ENCODE assay signal across 1 fruit fly cellular context in genomic region chr2L:19138361-19139041, dm6.
A peak's percentile ranks its signal among the peaks of the same experiment; 100 is the strongest.
TF ChIP-seq lines count a peak whose summit lies in the region.

No protein-coding gene starts in this region.

TF ChIP-seq in whole organism, embryonic, 481 proteins besides CTCF, POLR2A, EP300 and RAD21 (continued from another document):
- no peak for TF ChIP-seq CG3407 (GFP tag; optimal IDR thresholded peaks at IDR 0.05; lab: Kevin White, UChicago)
- peak; percentile 43 for TF ChIP-seq CG10979 (tag; optimal IDR thresholded peaks at IDR 0.05; lab: Kevin White, UChicago)
- TF ChIP-seq CG10565 (GFP tag; optimal IDR thresholded peaks at IDR 0.05; lab: Kevin White, UChicago): no peak
- no peak for TF ChIP-seq bcd (GFP tag; optimal IDR thresholded peaks at IDR 0.05; lab: Kevin White, UChicago)
- no peak for TF ChIP-seq CG11560 (tag; IDR thresholded peaks at IDR 0.05; lab: Robert Waterston, UW)
- TF ChIP-seq CHES-1-like (GFP tag; optimal IDR thresholded peaks at IDR 0.05; lab: Kevin White, UChicago): no peak
- no peak for TF ChIP-seq tgo (GFP tag; IDR thresholded peaks at IDR 0.05; lab: Robert Waterston, UW)
- no peak for TF ChIP-seq dmrt11E (tag; optimal IDR thresholded peaks at IDR 0.05; lab: Kevin White, UChicago)
- no peak for TF ChIP-seq sima (GFP tag; optimal IDR thresholded peaks at IDR 0.05; lab: Kevin White, UChicago)
- no peak for TF ChIP-seq CG6854 (GFP tag; optimal IDR thresholded peaks at IDR 0.05; lab: Kevin White, UChicago)
- TF ChIP-seq CG32767 (GFP tag; IDR thresholded peaks at IDR 0.05; lab: Robert Waterston, UW): no peak
- TF ChIP-seq ap (GFP tag; IDR thresholded peaks at IDR 0.05; lab: Robert Waterston, UW): no peak
- TF ChIP-seq CG4854 (GFP tag; optimal IDR thresholded peaks at IDR 0.05; lab: Kevin White, UChicago): no peak
- TF ChIP-seq ssp (GFP tag; IDR thresholded peaks at IDR 0.05; lab: Robert Waterston, UW): no peak
- no peak for TF ChIP-seq tap (tag; optimal IDR thresholded peaks at IDR 0.05; lab: Kevin White, UChicago)
- peak in 1 of 2 experiments; percentile 23 for TF ChIP-seq Hr51 (GFP tag; optimal IDR thresholded peaks at IDR 0.05; lab: Kevin White, UChicago)
- TF ChIP-seq Usf (GFP tag; optimal IDR thresholded peaks at IDR 0.05; lab: Kevin White, UChicago): no peak
- no peak for TF ChIP-seq ERR (GFP tag; optimal IDR thresholded peaks at IDR 0.05; lab: Kevin White, UChicago)
- peak; percentile 62 for TF ChIP-seq CG2678 (tag; optimal IDR thresholded peaks at IDR 0.05; lab: Kevin White, UChicago)
- peak; percentile 53 for TF ChIP-seq gem (tag; optimal IDR thresholded peaks at IDR 0.05; lab: Kevin White, UChicago)
- TF ChIP-seq nerfin-1 (tag; optimal IDR thresholded peaks at IDR 0.05; lab: Kevin White, UChicago): no peak
- TF ChIP-seq Nf-YB (GFP tag; optimal IDR thresholded peaks at IDR 0.05; lab: Kevin White, UChicago): no peak
- no peak for TF ChIP-seq CG15073 (GFP tag; optimal IDR thresholded peaks at IDR 0.05; lab: Kevin White, UChicago)
- TF ChIP-seq Camta (GFP tag; optimal IDR thresholded peaks at IDR 0.05; lab: Kevin White, UChicago): no peak
- no peak for TF ChIP-seq CG12299 (tag; optimal IDR thresholded peaks at IDR 0.05; lab: Kevin White, UChicago)
- TF ChIP-seq sc (optimal IDR thresholded peaks at IDR 0.05; lab: Kevin White, UChicago): no peak
- no peak for TF ChIP-seq sc (GFP tag; optimal IDR thresholded peaks at IDR 0.05; lab: Kevin White, UChicago)
- no peak for TF ChIP-seq mirr (GFP tag; optimal IDR thresholded peaks at IDR 0.05; lab: Kevin White, UChicago)
- TF ChIP-seq CG15514 (GFP tag; optimal IDR thresholded peaks at IDR 0.05; lab: Kevin White, UChicago): no peak
- no peak for TF ChIP-seq Scr (GFP tag; IDR thresholded peaks at IDR 0.05; lab: Robert Waterston, UW; ENCODE audit: partially characterized antibody)
- no peak for TF ChIP-seq gro (GFP tag; optimal IDR thresholded peaks at IDR 0.05; lab: Kevin White, UChicago)
- no peak for TF ChIP-seq tin (GFP tag; optimal IDR thresholded peaks at IDR 0.05; lab: Kevin White, UChicago)
- TF ChIP-seq CG4328 (GFP tag; optimal IDR thresholded peaks at IDR 0.05; lab: Kevin White, UChicago): no peak
- TF ChIP-seq Bdp1 (GFP tag; optimal IDR thresholded peaks at IDR 0.05; lab: Kevin White, UChicago): no peak
- no peak for TF ChIP-seq CG13775 (GFP tag; optimal IDR thresholded peaks at IDR 0.05; lab: Kevin White, UChicago)
- TF ChIP-seq CG12744 (GFP tag; optimal IDR thresholded peaks at IDR 0.05; lab: Kevin White, UChicago): no peak
- peak; percentile 59 for TF ChIP-seq dmrt99B (tag; optimal IDR thresholded peaks at IDR 0.05; lab: Kevin White, UChicago)
- no peak for TF ChIP-seq h (optimal IDR thresholded peaks at IDR 0.05; lab: Kevin White, UChicago)
- no peak for TF ChIP-seq NK7.1 (GFP tag; optimal IDR thresholded peaks at IDR 0.05; lab: Kevin White, UChicago)
- no peak for TF ChIP-seq HLHmδ (GFP tag; optimal IDR thresholded peaks at IDR 0.05; lab: Kevin White, UChicago)
- TF ChIP-seq Ets65A (GFP tag; lab: Kevin White, UChicago): no peak
- no peak for TF ChIP-seq Fer2 (tag; optimal IDR thresholded peaks at IDR 0.05; lab: Kevin White, UChicago)
- 0 out of 3 replicates have a peak, but pooled peaks have one; percentile 27 for TF ChIP-seq z (GFP tag; IDR thresholded peaks at IDR 0.05; lab: Robert Waterston, UW)
- peak; percentile 64; the same call in 1 of the 2 replicates for TF ChIP-seq rib (GFP tag; IDR thresholded peaks at IDR 0.05; lab: Robert Waterston, UW)
- TF ChIP-seq CG7271 (tag; optimal IDR thresholded peaks at IDR 0.05; lab: Kevin White, UChicago): no peak
- TF ChIP-seq CG42726 (GFP tag; IDR thresholded peaks at IDR 0.05; lab: Robert Waterston, UW; ENCODE audit: partially characterized antibody): no peak
- no peak for TF ChIP-seq Sry-δ (GFP tag; optimal IDR thresholded peaks at IDR 0.05; lab: Kevin White, UChicago)
- TF ChIP-seq tio (GFP tag; optimal IDR thresholded peaks at IDR 0.05; lab: Kevin White, UChicago): no peak
- no peak for TF ChIP-seq D (optimal IDR thresholded peaks at IDR 0.05; lab: Kevin White, UChicago)
- no peak for TF ChIP-seq D (GFP tag; optimal IDR thresholded peaks at IDR 0.05; lab: Kevin White, UChicago)
- no peak for TF ChIP-seq stwl (tag; optimal IDR thresholded peaks at IDR 0.05; lab: Kevin White, UChicago)
- 0 out of 2 replicates have a peak, but pooled peaks have one; percentile 14 for TF ChIP-seq CG43689 (GFP tag; IDR thresholded peaks at IDR 0.05; lab: Robert Waterston, UW)
- TF ChIP-seq CG30020 (tag; optimal IDR thresholded peaks at IDR 0.05; lab: Kevin White, UChicago): no peak
- no peak for TF ChIP-seq CG3838 (GFP tag; optimal IDR thresholded peaks at IDR 0.05; lab: Kevin White, UChicago)
- TF ChIP-seq NfI (GFP tag; optimal IDR thresholded peaks at IDR 0.05; lab: Kevin White, UChicago): peak; percentile 17
- TF ChIP-seq Awh (GFP tag; IDR thresholded peaks at IDR 0.05; lab: Robert Waterston, UW): no peak
- TF ChIP-seq Blimp-1 (GFP tag; optimal IDR thresholded peaks at IDR 0.05; lab: Kevin White, UChicago): peak; percentile 15
- TF ChIP-seq Poxn (GFP tag; IDR thresholded peaks at IDR 0.05; lab: Robert Waterston, UW): no peak
- TF ChIP-seq al (GFP tag; IDR thresholded peaks at IDR 0.05; lab: Robert Waterston, UW): no peak
- no peak for TF ChIP-seq ems (GFP tag; optimal IDR thresholded peaks at IDR 0.05; lab: Kevin White, UChicago)
- TF ChIP-seq CG8359 (GFP tag; optimal IDR thresholded peaks at IDR 0.05; lab: Kevin White, UChicago; ENCODE audit: borderline replicate concordance): peak; percentile 11
- no peak for TF ChIP-seq dysf (GFP tag; IDR thresholded peaks at IDR 0.05; lab: Robert Waterston, UW)
- no peak for TF ChIP-seq CG6813 (GFP tag; optimal IDR thresholded peaks at IDR 0.05; lab: Kevin White, UChicago)
- TF ChIP-seq aop (GFP tag; IDR thresholded peaks at IDR 0.05; lab: Robert Waterston, UW): no peak
- TF ChIP-seq CG17612 (GFP tag; IDR thresholded peaks at IDR 0.05; lab: Robert Waterston, UW): no peak
- peak; percentile 33 for TF ChIP-seq ATbp (GFP tag; optimal IDR thresholded peaks at IDR 0.05; lab: Kevin White, UChicago)
- TF ChIP-seq Sry-β (GFP tag; optimal IDR thresholded peaks at IDR 0.05; lab: Kevin White, UChicago): no peak
- TF ChIP-seq CG9797 (GFP tag; optimal IDR thresholded peaks at IDR 0.05; lab: Kevin White, UChicago): no peak
- TF ChIP-seq mld (GFP tag; IDR thresholded peaks at IDR 0.05; lab: Robert Waterston, UW; ENCODE audit: partially characterized antibody): no peak
- peak; percentile 58 for TF ChIP-seq Kr (GFP tag; optimal IDR thresholded peaks at IDR 0.05; lab: Kevin White, UChicago)
- peak; percentile 79 for TF ChIP-seq cg (GFP tag; optimal IDR thresholded peaks at IDR 0.05; lab: Kevin White, UChicago)
- TF ChIP-seq CG7839 (tag; optimal IDR thresholded peaks at IDR 0.05; lab: Kevin White, UChicago): peak; percentile 38
- no peak for TF ChIP-seq lab (GFP tag; optimal IDR thresholded peaks at IDR 0.05; lab: Kevin White, UChicago)
- TF ChIP-seq sens-2 (GFP tag; IDR thresholded peaks at IDR 0.05; lab: Robert Waterston, UW): no peak
- TF ChIP-seq dan (GFP tag; IDR thresholded peaks at IDR 0.05; lab: Robert Waterston, UW): no peak
- no peak for TF ChIP-seq CG15011 (GFP tag; optimal IDR thresholded peaks at IDR 0.05; lab: Kevin White, UChicago)
- no peak for TF ChIP-seq CrebB (tag; optimal IDR thresholded peaks at IDR 0.05; lab: Kevin White, UChicago)
- TF ChIP-seq CG31441 (GFP tag; IDR thresholded peaks at IDR 0.05; lab: Robert Waterston, UW): peak; percentile 59
- TF ChIP-seq Xbp1 (GFP tag; optimal IDR thresholded peaks at IDR 0.05; lab: Kevin White, UChicago): peak; percentile 12
- TF ChIP-seq so (GFP tag; IDR thresholded peaks at IDR 0.05; lab: Robert Waterston, UW): 0 out of 3 replicates have a peak, but pooled peaks have one; percentile 27
- no peak for TF ChIP-seq CG16813 (GFP tag; IDR thresholded peaks at IDR 0.05; lab: Robert Waterston, UW; ENCODE audit: partially characterized antibody)
- TF ChIP-seq Atf-2 (GFP tag; optimal IDR thresholded peaks at IDR 0.05; lab: Kevin White, UChicago): no peak
- no peak for TF ChIP-seq CG15696 (tag; optimal IDR thresholded peaks at IDR 0.05; lab: Kevin White, UChicago)
- TF ChIP-seq CG4404 (GFP tag; IDR thresholded peaks at IDR 0.05; lab: Robert Waterston, UW): no peak
- TF ChIP-seq PHDP (tag; optimal IDR thresholded peaks at IDR 0.05; lab: Kevin White, UChicago): peak; percentile 2
- TF ChIP-seq E2f2 (GFP tag; IDR thresholded peaks at IDR 0.05; lab: Robert Waterston, UW): no peak
- no peak for TF ChIP-seq Elba2 (GFP tag; optimal IDR thresholded peaks at IDR 0.05; lab: Kevin White, UChicago)
- no peak for TF ChIP-seq sna (GFP tag; IDR thresholded peaks at IDR 0.05; lab: Robert Waterston, UW; ENCODE audit: partially characterized antibody)
- no peak for TF ChIP-seq Side (GFP tag; optimal IDR thresholded peaks at IDR 0.05; lab: Kevin White, UChicago)
- no peak for TF ChIP-seq hb (GFP tag; IDR thresholded peaks at IDR 0.05; lab: Robert Waterston, UW; ENCODE audit: partially characterized antibody)
- no peak for TF ChIP-seq jigr1 (GFP tag; IDR thresholded peaks at IDR 0.05; lab: Robert Waterston, UW)
- TF ChIP-seq az2 (GFP tag; optimal IDR thresholded peaks at IDR 0.05; lab: Kevin White, UChicago): no peak
- no peak for TF ChIP-seq Dp (GFP tag; optimal IDR thresholded peaks at IDR 0.05; lab: Kevin White, UChicago)
- no peak for TF ChIP-seq CG12104 (GFP tag; optimal IDR thresholded peaks at IDR 0.05; lab: Kevin White, UChicago)
- no peak for TF ChIP-seq chn (GFP tag; optimal IDR thresholded peaks at IDR 0.05; lab: Kevin White, UChicago)
- TF ChIP-seq CoRest (tag; optimal IDR thresholded peaks at IDR 0.05; lab: Kevin White, UChicago): peak; percentile 29
- no peak for TF ChIP-seq jumu (GFP tag; optimal IDR thresholded peaks at IDR 0.05; lab: Kevin White, UChicago)
- no peak for TF ChIP-seq CG9876 (GFP tag; optimal IDR thresholded peaks at IDR 0.05; lab: Kevin White, UChicago)
- no peak for TF ChIP-seq fd102C (GFP tag; optimal IDR thresholded peaks at IDR 0.05; lab: Kevin White, UChicago)
- TF ChIP-seq lmd (GFP tag; IDR thresholded peaks at IDR 0.05; lab: Robert Waterston, UW): peak; percentile 13; the same call in 1 of the 2 replicates
- TF ChIP-seq CG14710 (tag; optimal IDR thresholded peaks at IDR 0.05; lab: Kevin White, UChicago): no peak
- TF ChIP-seq CG5245 (GFP tag; optimal IDR thresholded peaks at IDR 0.05; lab: Kevin White, UChicago): no peak
- peak; percentile 3 for TF ChIP-seq CG10267 (tag; optimal IDR thresholded peaks at IDR 0.05; lab: Kevin White, UChicago)
- no peak for TF ChIP-seq ab (GFP tag; optimal IDR thresholded peaks at IDR 0.05; lab: Kevin White, UChicago)
- TF ChIP-seq vnd (GFP tag; IDR thresholded peaks at IDR 0.05; lab: Robert Waterston, UW; ENCODE audit: partially characterized antibody): no peak
- no peak for TF ChIP-seq CG30431 (GFP tag; optimal IDR thresholded peaks at IDR 0.05; lab: Kevin White, UChicago)
- TF ChIP-seq hth (optimal IDR thresholded peaks at IDR 0.05; lab: Kevin White, UChicago): no peak
- TF ChIP-seq CG7745 (tag; optimal IDR thresholded peaks at IDR 0.05; lab: Kevin White, UChicago): no peak
- TF ChIP-seq grn (GFP tag; optimal IDR thresholded peaks at IDR 0.05; lab: Kevin White, UChicago): no peak
- no peak for TF ChIP-seq dimm (GFP tag; IDR thresholded peaks at IDR 0.05; lab: Robert Waterston, UW)
- no peak for TF ChIP-seq CG10366 (GFP tag; IDR thresholded peaks at IDR 0.05; lab: Robert Waterston, UW)
- no peak for TF ChIP-seq pnt (GFP tag; optimal IDR thresholded peaks at IDR 0.05; lab: Kevin White, UChicago)
- TF ChIP-seq CG17328 (GFP tag; IDR thresholded peaks at IDR 0.05; lab: Robert Waterston, UW): no peak
- TF ChIP-seq Taf1 (GFP tag; IDR thresholded peaks at IDR 0.05; lab: Robert Waterston, UW): no peak
- TF ChIP-seq CG6272 (GFP tag; IDR thresholded peaks at IDR 0.05; lab: Robert Waterston, UW): no peak
- TF ChIP-seq psq (GFP tag; optimal IDR thresholded peaks at IDR 0.05; lab: Kevin White, UChicago): no peak
- no peak for TF ChIP-seq B-H1 (GFP tag; IDR thresholded peaks at IDR 0.05; lab: Robert Waterston, UW)
- peak; percentile 45 for TF ChIP-seq CG15601 (tag; optimal IDR thresholded peaks at IDR 0.05; lab: Kevin White, UChicago)
- TF ChIP-seq Trl (optimal IDR thresholded peaks at IDR 0.05; lab: Kevin White, UChicago): no peak
- TF ChIP-seq Trl (GFP tag; optimal IDR thresholded peaks at IDR 0.05; lab: Kevin White, UChicago): no peak
